Worm (Caenorhabditis elegans) whole organism, L3 larva: ENCODE data around the gene rig-6.

Source experiments
- R02D3.7 ChIP-seq: fragments of 150-350 bp; optimal IDR thresholded peaks from 2 replicates; lab custom pipeline; 2014; ENCODE audit warnings: missing biosample characterization, missing genetic modification characterization
- ama-1 ChIP-seq: fragments of 150-350 bp; optimal IDR thresholded peaks from 2 replicates; lab custom pipeline; 2018
- ceh-16 ChIP-seq: sonication (generic microtip); optimal IDR thresholded peaks from 2 replicates; lab custom pipeline; 2017; ENCODE audit warnings: missing biosample characterization, missing genetic modification characterization
- ceh-28 ChIP-seq: fragments of 150-350 bp; optimal IDR thresholded peaks from 2 replicates; lab custom pipeline; 2014; ENCODE audit warnings: missing biosample characterization, missing genetic modification reagents, missing genetic modification characterization
- egl-27 ChIP-seq: sonication (generic microtip); optimal IDR thresholded peaks from 4 replicates; lab custom pipeline; 2017; ENCODE audit warnings: missing biosample characterization, missing genetic modification reagents, missing genetic modification characterization
- fos-1 ChIP-seq: fragments of 150-350 bp; optimal IDR thresholded peaks from 2 replicates; lab custom pipeline; 2014; ENCODE audit warnings: missing biosample characterization, missing genetic modification characterization
- pha-4 ChIP-seq: fragments of 150-350 bp; optimal IDR thresholded peaks from 2 replicates; lab custom pipeline; 2014; ENCODE audit warnings: missing biosample characterization, missing genetic modification reagents, missing genetic modification characterization
- unc-62 ChIP-seq: fragments of 150-350 bp; sonication (generic microtip); optimal IDR thresholded peaks from 4 replicates; lab custom pipeline; 2014; ENCODE audit warnings: missing biosample characterization, missing genetic modification reagents, missing genetic modification characterization
- ztf-4 ChIP-seq: fragments of 150-350 bp; optimal IDR thresholded peaks from 2 replicates; lab custom pipeline; 2014; ENCODE audit warnings: missing biosample characterization, missing genetic modification characterization

DNA sequence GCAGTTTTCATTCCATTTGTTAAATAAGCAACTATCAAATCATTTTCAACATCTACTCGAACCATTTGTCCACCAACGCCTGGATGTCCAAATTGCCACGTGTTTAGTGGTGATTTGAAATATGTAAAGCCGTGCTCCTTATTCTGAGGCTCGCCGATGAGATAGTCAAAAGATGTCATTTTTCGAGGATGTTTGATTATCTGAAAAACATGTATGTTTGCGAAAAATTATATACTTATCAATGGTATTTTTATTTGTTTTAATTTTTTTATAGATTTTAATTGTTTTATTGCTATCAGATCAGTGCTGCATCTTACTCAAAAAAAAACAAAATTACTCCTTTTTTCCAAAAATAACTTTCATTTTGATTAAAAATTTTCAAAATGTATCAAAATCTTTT is 6.9 kb upstream of the rig-6 start:
- TF ChIP-seq unc-62 (GFP tag; lab: Kevin White, UChicago) = no peak
- no peak for TF ChIP-seq egl-27 (tag; lab: Kevin White, UChicago)
- TF ChIP-seq ztf-4 (tag; lab: Kevin White, UChicago) = no peak
- TF ChIP-seq ceh-16 (tag; lab: Kevin White, UChicago) = no peak
- no peak for TF ChIP-seq ama-1 (lab: Kevin White, UChicago)
- no peak for TF ChIP-seq R02D3.7
- TF ChIP-seq pha-4 = no peak
- TF ChIP-seq fos-1 (tag; lab: Kevin White, UChicago) = no peak
- TF ChIP-seq ceh-28 (tag; lab: Kevin White, UChicago) = no peak
